Fruit fly (Drosophila melanogaster) whole organism, wandering third instar larva: ENCODE measurements around the gene ScsbetaA.

ENCODE experiments used
- CG32264 ChIP-seq: fragments of 200-800 bp; sonication (Bioruptor generic); optimal IDR thresholded peaks from 2 replicates; lab custom pipeline; 2016; ENCODE audit warnings: missing biosample characterization, missing genetic modification characterization
- CG9705 ChIP-seq: fragments of 200-800 bp; sonication (Bioruptor generic); optimal IDR thresholded peaks from 2 replicates; lab custom pipeline; 2018; ENCODE audit warnings: missing biosample characterization, mild to moderate bottlenecking, missing genetic modification characterization
- CrebA ChIP-seq: fragments of 200-800 bp; sonication (Bioruptor generic); optimal IDR thresholded peaks from 2 replicates; lab custom pipeline; 2016; ENCODE audit warnings: missing biosample characterization, mild to moderate bottlenecking, missing genetic modification characterization, borderline replicate concordance
- Dfd ChIP-seq: fragments of >200 bp; optimal IDR thresholded peaks from 2 replicates; lab custom pipeline; 2017; ENCODE audit warnings: missing biosample characterization, missing genetic modification characterization
- Dif ChIP-seq: fragments of 200-275, 200-300 bp; sonication (Bioruptor generic); optimal IDR thresholded peaks from 2 replicates; lab custom pipeline; 2018; ENCODE audit warnings: missing biosample characterization, missing genetic modification characterization; ENCODE audit not compliant: partially characterized antibody
- GATAd ChIP-seq: sonication (Bioruptor generic); optimal IDR thresholded peaks from 2 replicates; lab custom pipeline; 2016; ENCODE audit warnings: missing biosample characterization, missing genetic modification characterization
- HLH106 ChIP-seq: fragments of 200-800 bp; optimal IDR thresholded peaks from 3 replicates; lab custom pipeline; 2019; ENCODE audit warnings: missing biosample characterization, mild to moderate bottlenecking, missing genetic modification characterization, moderate library complexity
- Hnf4 ChIP-seq: fragments of 200-800 bp; sonication (Bioruptor generic); optimal IDR thresholded peaks from 2 replicates; lab custom pipeline; 2016; ENCODE audit warnings: missing biosample characterization, mild to moderate bottlenecking, missing genetic modification characterization
- Hr78 ChIP-seq: fragments of >200 bp; optimal IDR thresholded peaks from 2 replicates; lab custom pipeline; 2017; ENCODE audit warnings: missing biosample characterization, missing genetic modification characterization
- Hr83 ChIP-seq: fragments of 200-300 bp; sonication (Bioruptor generic); optimal IDR thresholded peaks from 2 replicates; lab custom pipeline; 2016; ENCODE audit warnings: missing biosample characterization, mild to moderate bottlenecking, missing genetic modification characterization, moderate library complexity; ENCODE audit not compliant: poor library complexity, severe bottlenecking
- Jra ChIP-seq: sonication (Bioruptor generic); optimal IDR thresholded peaks from 2 replicates; lab custom pipeline; 2016; ENCODE audit warnings: missing biosample characterization, missing genetic modification characterization
- Mio ChIP-seq: sonication (Bioruptor generic); optimal IDR thresholded peaks from 2 replicates; lab custom pipeline; 2016; ENCODE audit warnings: missing biosample characterization, missing genetic modification characterization
- N ChIP-seq: fragments of >200 bp; optimal IDR thresholded peaks from 2 replicates; lab custom pipeline; 2018; ENCODE audit warnings: missing biosample characterization, missing external identifiers, missing genetic modification characterization
- OdsH ChIP-seq: fragments of 200-800 bp; sonication (Bioruptor generic); optimal IDR thresholded peaks from 2 replicates; lab custom pipeline; 2016; ENCODE audit warnings: missing biosample characterization, mild to moderate bottlenecking, missing genetic modification characterization
- Rel ChIP-seq, 2 experiments: fragments of 200-800 bp; sonication (Bioruptor generic) in 1 of 2; optimal IDR thresholded peaks; 2 replicates in 1 of 2; 3 replicates in 1 of 2; lab custom pipeline; 2016 to 2019; ENCODE audit warnings: mild to moderate bottlenecking in 2 of 2, missing biosample characterization in 2 of 2, missing genetic modification characterization in 2 of 2, moderate library complexity in 1 of 2
- Sp1 ChIP-seq: fragments of 200-800 bp; sonication (Bioruptor generic); optimal IDR thresholded peaks from 3 replicates; lab custom pipeline; 2019; ENCODE audit warnings: missing biosample characterization, mild to moderate bottlenecking, missing genetic modification characterization, moderate library complexity
- Vsx2 ChIP-seq: fragments of 200-300, 225-300 bp; sonication (Bioruptor generic); optimal IDR thresholded peaks from 2 replicates; lab custom pipeline; 2018; ENCODE audit warnings: missing biosample characterization, missing genetic modification characterization; ENCODE audit not compliant: partially characterized antibody
- br ChIP-seq: fragments of 200-800 bp; sonication (Bioruptor generic); optimal IDR thresholded peaks from 2 replicates; lab custom pipeline; 2016; ENCODE audit warnings: missing biosample characterization, missing genetic modification characterization
- brk ChIP-seq: fragments of 200-800 bp; sonication (Bioruptor generic); optimal IDR thresholded peaks from 2 replicates; lab custom pipeline; 2016; ENCODE audit warnings: missing biosample characterization, mild to moderate bottlenecking, missing genetic modification characterization
- dl ChIP-seq, 2 experiments: fragments of 175-275, 200-275 bp in 1 of 2; fragments of 200-275 bp in 1 of 2; sonication (Bioruptor generic); optimal IDR thresholded peaks; lab custom pipeline; 2018; ENCODE audit warnings: mild to moderate bottlenecking in 2 of 2, missing biosample characterization in 2 of 2, missing genetic modification characterization in 2 of 2, moderate library complexity in 2 of 2; ENCODE audit not compliant: partially characterized antibody in 2 of 2, insufficient read depth in 1 of 2
- dmrt93B ChIP-seq: fragments of 200-800 bp; sonication (Bioruptor generic); optimal IDR thresholded peaks from 2 replicates; lab custom pipeline; 2018; ENCODE audit warnings: missing biosample characterization, mild to moderate bottlenecking, missing genetic modification characterization
- dsf ChIP-seq: sonication (Bioruptor generic); optimal IDR thresholded peaks from 2 replicates; lab custom pipeline; 2016; ENCODE audit warnings: missing biosample characterization, missing genetic modification characterization, borderline replicate concordance
- ey ChIP-seq: fragments of 200-800 bp; sonication (Bioruptor generic); optimal IDR thresholded peaks from 2 replicates; lab custom pipeline; 2016; ENCODE audit warnings: missing biosample characterization, missing genetic modification characterization
- foxo ChIP-seq, 2 experiments: fragments of 200-800 bp; sonication (Bioruptor generic); optimal IDR thresholded peaks; 2 replicates in 1 of 2; 3 replicates in 1 of 2; lab custom pipeline; 2016 to 2017; ENCODE audit warnings: missing biosample characterization in 2 of 2, missing genetic modification characterization in 2 of 2
- fru ChIP-seq: fragments of 200-800 bp; sonication (Bioruptor generic); optimal IDR thresholded peaks from 3 replicates; lab custom pipeline; 2016; ENCODE audit warnings: missing biosample characterization, mild to moderate bottlenecking, missing genetic modification characterization
- h ChIP-seq: fragments of 200-800 bp; sonication (Bioruptor generic); optimal IDR thresholded peaks from 3 replicates; lab custom pipeline; 2016; ENCODE audit warnings: missing biosample characterization, mild to moderate bottlenecking, missing genetic modification characterization
- lola ChIP-seq: fragments of >200 bp; optimal IDR thresholded peaks from 2 replicates; lab custom pipeline; 2017; ENCODE audit warnings: missing biosample characterization, missing genetic modification characterization
- pan ChIP-seq: fragments of >200 bp; optimal IDR thresholded peaks from 2 replicates; lab custom pipeline; 2017
- psq ChIP-seq: fragments of 200-800 bp; sonication (Bioruptor generic); optimal IDR thresholded peaks from 3 replicates; lab custom pipeline; 2017; ENCODE audit warnings: missing biosample characterization, mild to moderate bottlenecking, missing genetic modification characterization, moderate library complexity
- rgr ChIP-seq: fragments of 200-800 bp; sonication (Bioruptor generic); optimal IDR thresholded peaks from 3 replicates; lab custom pipeline; 2016; ENCODE audit warnings: missing biosample characterization, mild to moderate bottlenecking, missing genetic modification characterization
- sage ChIP-seq: fragments of 200-800 bp; sonication (Bioruptor generic); optimal IDR thresholded peaks from 2 replicates; lab custom pipeline; 2016; ENCODE audit warnings: missing biosample characterization, mild to moderate bottlenecking, missing genetic modification characterization
- sv ChIP-seq: fragments of 200-800 bp; sonication (Bioruptor generic); optimal IDR thresholded peaks from 3 replicates; lab custom pipeline; 2016; ENCODE audit warnings: missing biosample characterization, missing genetic modification characterization
- tai ChIP-seq: sonication (Bioruptor generic); optimal IDR thresholded peaks from 2 replicates; lab custom pipeline; 2016; ENCODE audit warnings: missing biosample characterization, missing genetic modification characterization
- usp ChIP-seq: fragments of >200 bp; optimal IDR thresholded peaks from 2 replicates; lab custom pipeline; 2017; ENCODE audit warnings: missing biosample characterization, missing genetic modification characterization
- woc ChIP-seq: sonication (Bioruptor generic); optimal IDR thresholded peaks from 2 replicates; lab custom pipeline; 2016; ENCODE audit warnings: missing biosample characterization, mild to moderate bottlenecking, missing genetic modification characterization

Gene ScsbetaA

DNA sequence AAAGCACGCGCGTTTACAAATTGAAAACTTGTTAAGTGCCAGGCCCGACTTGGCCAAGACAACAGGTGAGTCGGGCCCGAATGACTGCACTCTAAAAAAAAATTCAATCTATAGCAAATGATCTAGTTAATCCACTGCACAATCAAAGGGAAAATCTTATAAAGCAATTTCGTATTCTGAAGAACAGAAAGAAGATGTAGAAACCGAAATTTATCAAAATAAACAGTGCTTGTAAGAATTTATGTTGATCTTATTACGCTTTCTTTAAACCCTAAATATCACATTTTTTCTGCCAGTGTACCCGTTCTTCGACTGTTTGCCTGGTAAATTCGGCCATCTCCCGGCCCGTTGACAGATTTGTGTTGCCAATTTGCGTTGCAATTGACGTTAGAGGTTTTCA is 41.8 kb upstream of the ScsbetaA start:
- TF ChIP-seq GATAd (GFP tag; lab: Kevin White, UChicago) (no peak), dsf (no peak), rgr (GFP tag; lab: Kevin White, UChicago) (peak; percentile 71), h (GFP tag; lab: Kevin White, UChicago) (peak; percentile 69), sv (peak; percentile 54), lola (GFP tag; lab: Kevin White, UChicago) (no peak), Sp1 (GFP tag; lab: Kevin White, UChicago) (peak; percentile 55), ey (peak; percentile 77), tai (GFP tag; lab: Kevin White, UChicago) (no peak), Hnf4 (peak; percentile 42), CG32264 (GFP tag; lab: Kevin White, UChicago) (no peak), N (GFP tag; lab: Kevin White, UChicago) (no peak), HLH106 (tag; lab: Kevin White, UChicago) (peak; percentile 59), foxo (GFP tag; optimal IDR thresholded peaks at IDR 0.05; lab: Kevin White, UChicago) (peak in 1 of 2 experiments; percentile 74), fru (peak; percentile 70), sage (GFP tag; lab: Kevin White, UChicago) (no peak), OdsH (GFP tag; lab: Kevin White, UChicago) (peak; percentile 60), woc (GFP tag; lab: Kevin White, UChicago) (peak; percentile 34), Mio (GFP tag; lab: Kevin White, UChicago) (no peak), dmrt93B (GFP tag; lab: Kevin White, UChicago) (peak; percentile 14), br (GFP tag; lab: Kevin White, UChicago) (peak; percentile 67), psq (peak; percentile 48)

DNA sequence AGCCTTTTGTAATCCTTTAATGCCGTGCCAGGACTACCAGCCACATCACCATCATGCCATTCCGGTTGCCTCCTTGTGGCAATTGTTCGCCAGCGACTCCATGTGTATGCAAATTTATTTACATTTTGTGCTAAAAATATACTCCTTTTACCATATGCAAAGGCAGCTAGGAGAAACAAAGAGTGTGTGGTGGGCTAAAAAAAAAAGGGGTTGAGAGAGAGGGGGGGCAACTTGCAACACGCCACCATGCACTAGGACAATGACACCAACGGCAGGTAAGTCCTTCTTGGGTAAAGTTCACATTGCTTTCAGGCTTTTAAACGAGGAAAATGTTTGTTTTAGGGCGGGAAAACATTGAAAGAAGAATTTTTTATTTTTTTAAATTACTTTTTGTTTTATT is 23.6 kb upstream of the ScsbetaA start:
- TF ChIP-seq Jra = no peak
- no peak for TF ChIP-seq Dfd (GFP tag; lab: Kevin White, UChicago)
- TF ChIP-seq pan (lab: Kevin White, UChicago) = no peak
- no peak for TF ChIP-seq lola (GFP tag; lab: Kevin White, UChicago)
- TF ChIP-seq Vsx2 (GFP tag; lab: Kevin White, UChicago) = no peak
- no peak for TF ChIP-seq CrebA (GFP tag; lab: Kevin White, UChicago)
- no peak for TF ChIP-seq OdsH (GFP tag; lab: Kevin White, UChicago)
- no peak for TF ChIP-seq tai (GFP tag; lab: Kevin White, UChicago)
- no peak for TF ChIP-seq GATAd (GFP tag; lab: Kevin White, UChicago)
- TF ChIP-seq Hr83 = no peak
- TF ChIP-seq usp (GFP tag; lab: Kevin White, UChicago) = no peak
- no peak for TF ChIP-seq CG9705
- TF ChIP-seq dmrt93B (GFP tag; lab: Kevin White, UChicago) = no peak
- no peak for TF ChIP-seq Sp1 (GFP tag; lab: Kevin White, UChicago)
- TF ChIP-seq Mio (GFP tag; lab: Kevin White, UChicago) = no peak
- TF ChIP-seq Dif (GFP tag; lab: Kevin White, UChicago) = no peak
- TF ChIP-seq br (GFP tag; lab: Kevin White, UChicago) = no peak
- no peak for TF ChIP-seq ey
- no peak for TF ChIP-seq Hnf4

dm6 chr3R:8915537-8916332 is 22.8 kb upstream of the ScsbetaA start:
- TF ChIP-seq brk (GFP tag; lab: Kevin White, UChicago) (no peak), CG32264 (GFP tag; lab: Kevin White, UChicago) (no peak), CrebA (GFP tag; lab: Kevin White, UChicago) (no peak), Hnf4 (no peak), lola (GFP tag; lab: Kevin White, UChicago) (no peak), woc (GFP tag; lab: Kevin White, UChicago) (no peak), ey (no peak), rgr (GFP tag; lab: Kevin White, UChicago) (no peak), HLH106 (tag; lab: Kevin White, UChicago) (no peak), Rel (GFP tag; optimal IDR thresholded peaks at IDR 0.05; lab: Kevin White, UChicago) (no peak), Rel (tag; optimal IDR thresholded peaks at IDR 0.05; lab: Kevin White, UChicago) (no peak), sage (GFP tag; lab: Kevin White, UChicago) (no peak), dmrt93B (GFP tag; lab: Kevin White, UChicago) (no peak), sv (no peak), foxo (GFP tag; optimal IDR thresholded peaks at IDR 0.05; lab: Kevin White, UChicago) (no peak), dl (GFP tag; optimal IDR thresholded peaks at IDR 0.05; lab: Kevin White, UChicago; ENCODE audit: insufficient read depth in 1 of 2, partially characterized antibody in 2 of 2) (no peak), Hr78 (GFP tag; lab: Kevin White, UChicago) (no peak), Mio (GFP tag; lab: Kevin White, UChicago) (no peak)
